Worm (Caenorhabditis elegans) whole organism, L2 larva: ENCODE data around the gene C54F6.5.

Experiments used
- aly-2 ChIP-seq: fragments of 150-350 bp; optimal IDR thresholded peaks from 2 replicates; lab custom pipeline; 2014; ENCODE audit warnings: missing biosample characterization, missing genetic modification characterization
- fos-1 ChIP-seq: fragments of 150-350 bp; optimal IDR thresholded peaks from 2 replicates; lab custom pipeline; 2014; ENCODE audit warnings: missing biosample characterization, missing genetic modification characterization
- lin-13 ChIP-seq: fragments of 150-350 bp; optimal IDR thresholded peaks from 2 replicates; lab custom pipeline; 2014; ENCODE audit warnings: missing biosample characterization, missing genetic modification reagents, missing genetic modification characterization
- mab-5 ChIP-seq: fragments of 150-350 bp; optimal IDR thresholded peaks from 2 replicates; lab custom pipeline; 2014; ENCODE audit warnings: missing biosample characterization, missing genetic modification characterization
- nhr-25 ChIP-seq: fragments of 150-350 bp; sonication (generic microtip); optimal IDR thresholded peaks from 3 replicates; lab custom pipeline; 2014; ENCODE audit warnings: missing biosample characterization, missing genetic modification characterization
- snpc-4 ChIP-seq: fragments of 150-350 bp; optimal IDR thresholded peaks from 2 replicates; lab custom pipeline; 2014; ENCODE audit warnings: missing biosample characterization, missing genetic modification characterization
- ztf-11 ChIP-seq: sonication (generic microtip); optimal IDR thresholded peaks from 2 replicates; lab custom pipeline; 2017; ENCODE audit warnings: missing biosample characterization, missing genetic modification characterization
- ztf-4 ChIP-seq: fragments of 150-350 bp; optimal IDR thresholded peaks from 2 replicates; lab custom pipeline; 2014; ENCODE audit warnings: missing biosample characterization, missing genetic modification characterization

DNA sequence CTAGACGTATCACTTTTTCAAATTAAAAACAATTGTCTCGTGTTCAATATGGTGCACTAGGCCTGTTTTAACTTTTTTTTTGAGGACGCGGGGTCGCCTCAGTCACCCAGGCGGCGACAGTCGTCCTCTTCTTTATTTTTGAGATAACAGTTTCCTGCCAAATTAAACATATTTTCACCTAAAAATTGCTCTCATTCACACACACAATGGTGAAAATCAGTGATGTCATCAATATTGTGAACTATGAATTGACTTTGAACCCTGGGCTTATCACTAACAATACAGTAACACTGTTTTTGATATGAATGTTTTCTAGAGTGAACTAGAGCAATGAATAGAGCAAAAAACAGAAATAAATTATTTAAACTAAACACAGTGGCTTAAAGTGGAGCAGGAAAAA lies 7.6 kb upstream of the C54F6.5 start:
- no peak for TF ChIP-seq ztf-4 (tag; lab: Kevin White, UChicago)
- no peak for TF ChIP-seq aly-2
- no peak for TF ChIP-seq ztf-11 (tag; lab: Kevin White, UChicago)
- no peak for TF ChIP-seq lin-13 (GFP tag; lab: Kevin White, UChicago)
- TF ChIP-seq nhr-25 (tag; lab: Kevin White, UChicago), result no peak
- TF ChIP-seq snpc-4, result no peak
- no peak for TF ChIP-seq mab-5 (tag; lab: Kevin White, UChicago)
- TF ChIP-seq fos-1, result peak; percentile 7
